Worm (Caenorhabditis elegans) whole organism, L4 larva: Measurements from ENCODE around the gene pks-1.
A peak's percentile ranks its signal among the peaks of the same experiment; 100 is the strongest.

Source experiments
- F10B5.3 ChIP-seq: sonication (generic microtip); optimal IDR thresholded peaks from 2 replicates; lab custom pipeline; 2016; ENCODE audit warnings: mild to moderate bottlenecking, missing genetic modification characterization, missing compliant biosample characterization
- R02D3.7 ChIP-seq: fragments of 150-350 bp; sonication (generic microtip); optimal IDR thresholded peaks from 3 replicates; lab custom pipeline; 2014; ENCODE audit warnings: missing biosample characterization, missing genetic modification characterization
- T20F7.1 ChIP-seq: fragments of 200-800 bp; sonication (Bioruptor generic); optimal IDR thresholded peaks from 2 replicates; lab custom pipeline; 2018; ENCODE audit warnings: mild to moderate bottlenecking, missing genetic modification characterization, missing compliant biosample characterization
- Y105C5A.15 ChIP-seq: fragments of 200-800 bp; sonication (Bioruptor generic); IDR thresholded peaks from 2 replicates; pipeline ENCODE4 v1.3.6; 2022; ENCODE audit warnings: missing genetic modification characterization, missing compliant biosample characterization
- ZK337.2 ChIP-seq: fragments of 200-800 bp; sonication (Bioruptor generic); IDR thresholded peaks from 2 replicates; pipeline ENCODE4 v1.3.6; 2022; ENCODE audit warnings: missing genetic modification reagents, missing genetic modification characterization, missing compliant biosample characterization
- aha-1 ChIP-seq: fragments of 150-350 bp; peaks from one replicate; lab custom pipeline; 2014; ENCODE audit warnings: missing biosample characterization, missing genetic modification characterization
- arid-1 ChIP-seq: fragments of 200-800 bp; sonication (Bioruptor generic); conservative IDR thresholded peaks from 2 replicates; pipeline ENCODE4 v1.3.6; 2022; ENCODE audit warnings: missing genetic modification reagents, missing genetic modification characterization, missing compliant biosample characterization
- ceh-28 ChIP-seq: fragments of 150-350 bp; optimal IDR thresholded peaks from 2 replicates; lab custom pipeline; 2014; ENCODE audit warnings: missing biosample characterization, missing genetic modification reagents, missing genetic modification characterization
- ceh-82 ChIP-seq: sonication (generic microtip); optimal IDR thresholded peaks from 2 replicates; lab custom pipeline; 2017; ENCODE audit warnings: missing biosample characterization, missing genetic modification characterization
- cey-2 ChIP-seq: sonication (generic microtip); optimal IDR thresholded peaks from 3 replicates; lab custom pipeline; 2017; ENCODE audit warnings: missing genetic modification characterization, mild to moderate bottlenecking, missing compliant biosample characterization, antibody characterized with exemption, borderline replicate concordance; ENCODE audit not compliant: insufficient read depth
- daf-16 ChIP-seq, 3 experiments: sonication (generic microtip); optimal IDR thresholded peaks; 2 replicates each; lab custom pipeline; 2016 to 2017; ENCODE audit warnings: missing genetic modification characterization in 3 of 3, missing genetic modification reagents in 3 of 3, mild to moderate bottlenecking in 2 of 3, missing compliant biosample characterization in 2 of 3, missing biosample characterization in 1 of 3, moderate library complexity in 1 of 3
- dmd-6 ChIP-seq: fragments of 200-800 bp; sonication (Bioruptor generic); IDR thresholded peaks from 2 replicates; pipeline ENCODE4 v1.3.6; 2022; ENCODE audit warnings: missing genetic modification reagents, missing genetic modification characterization, missing compliant biosample characterization
- dpl-1 ChIP-seq: fragments of 150-350 bp; optimal IDR thresholded peaks from 2 replicates; lab custom pipeline; 2014; ENCODE audit warnings: missing biosample characterization, missing genetic modification reagents, missing genetic modification characterization
- duxl-1 ChIP-seq: sonication (generic microtip); optimal IDR thresholded peaks from 2 replicates; lab custom pipeline; 2016; ENCODE audit warnings: mild to moderate bottlenecking, missing genetic modification characterization, moderate library complexity, missing compliant biosample characterization; ENCODE audit not compliant: poor library complexity
- dve-1 ChIP-seq: sonication (generic microtip); optimal IDR thresholded peaks from 2 replicates; lab custom pipeline; 2017; ENCODE audit warnings: antibody characterized with exemption, mild to moderate bottlenecking, missing genetic modification characterization, missing compliant biosample characterization; ENCODE audit not compliant: insufficient read depth
- hlh-11 ChIP-seq: fragments of 200-800 bp; sonication (Bioruptor generic); optimal IDR thresholded peaks from 2 replicates; lab custom pipeline; 2018; ENCODE audit warnings: mild to moderate bottlenecking, missing genetic modification characterization, missing compliant biosample characterization
- hlh-30 ChIP-seq: sonication (generic microtip); optimal IDR thresholded peaks from 2 replicates; lab custom pipeline; 2017; ENCODE audit warnings: antibody characterized with exemption, mild to moderate bottlenecking, missing genetic modification characterization, missing compliant biosample characterization; ENCODE audit not compliant: insufficient read depth
- lim-7 ChIP-seq: fragments of 200-800 bp; sonication (Bioruptor generic); IDR thresholded peaks from 2 replicates; pipeline ENCODE4 v1.3.6; 2022; ENCODE audit warnings: missing genetic modification characterization, missing compliant biosample characterization
- lin-13 ChIP-seq: fragments of 150-350 bp; optimal IDR thresholded peaks from 2 replicates; lab custom pipeline; 2014; ENCODE audit warnings: missing biosample characterization, missing genetic modification reagents, missing genetic modification characterization
- lin-38 ChIP-seq: fragments of 200-800 bp; sonication (Bioruptor generic); IDR thresholded peaks from 2 replicates; pipeline ENCODE4 v1.3.6; 2022; ENCODE audit warnings: missing genetic modification reagents, missing genetic modification characterization, missing compliant biosample characterization
- madf-5 ChIP-seq, 2 experiments: fragments of 200-800 bp; sonication (Bioruptor generic); IDR thresholded peaks; 2 replicates each; pipeline ENCODE4 v1.3.6; 2022; ENCODE audit warnings: missing compliant biosample characterization in 2 of 2, missing genetic modification characterization in 2 of 2
- mdl-1 ChIP-seq, 2 experiments: fragments of 150-350 bp in 1 of 2; sonication (generic microtip) in 1 of 2; optimal IDR thresholded peaks; 2 replicates each; lab custom pipeline; 2014 to 2017; ENCODE audit warnings: missing biosample characterization in 2 of 2, missing genetic modification characterization in 2 of 2
- mep-1 ChIP-seq: fragments of 150-350 bp; sonication (generic microtip); optimal IDR thresholded peaks from 3 replicates; lab custom pipeline; 2014; ENCODE audit warnings: missing biosample characterization, missing genetic modification characterization
- mes-2 ChIP-seq: sonication (generic microtip); optimal IDR thresholded peaks from 2 replicates; lab custom pipeline; 2016; ENCODE audit warnings: missing genotype, mild to moderate bottlenecking, missing genetic modification characterization, missing compliant biosample characterization; ENCODE audit not compliant: poor library complexity, severe bottlenecking
- nhr-11 ChIP-seq: fragments of 150-350 bp; optimal IDR thresholded peaks from 2 replicates; lab custom pipeline; 2014; ENCODE audit warnings: missing biosample characterization, missing genetic modification characterization
- nhr-41 ChIP-seq: fragments of 200-800 bp; sonication (Bioruptor generic); IDR thresholded peaks from 2 replicates; pipeline ENCODE4 v1.3.6; 2022; ENCODE audit warnings: missing genetic modification reagents, missing genetic modification characterization, missing compliant biosample characterization
- nhr-42 ChIP-seq: fragments of 200-800 bp; sonication (Bioruptor generic); IDR thresholded peaks from 2 replicates; pipeline ENCODE4 v1.3.6; 2022; ENCODE audit warnings: missing genetic modification characterization, missing compliant biosample characterization
- nhr-48 ChIP-seq: sonication (generic microtip); optimal IDR thresholded peaks from 2 replicates; lab custom pipeline; 2016; ENCODE audit warnings: mild to moderate bottlenecking, missing genetic modification characterization, missing compliant biosample characterization
- nhr-6 ChIP-seq: fragments of 150-350 bp; optimal IDR thresholded peaks from 2 replicates; lab custom pipeline; 2014; ENCODE audit warnings: missing biosample characterization, missing genetic modification characterization
- nhr-76 ChIP-seq: fragments of 150-350 bp; optimal IDR thresholded peaks from 2 replicates; lab custom pipeline; 2014; ENCODE audit warnings: missing biosample characterization, missing genetic modification characterization
- nhr-77 ChIP-seq: fragments of 150-350 bp; optimal IDR thresholded peaks from 2 replicates; lab custom pipeline; 2014; ENCODE audit warnings: missing biosample characterization, missing genetic modification characterization
- pha-4 ChIP-seq, 2 experiments: fragments of 150-350 bp in 1 of 2; fragments of 200-800 bp in 1 of 2; sonication (Bioruptor generic) in 1 of 2; IDR thresholded peaks in 1 of 2; optimal IDR thresholded peaks in 1 of 2; 2 replicates each; pipeline versions ENCODE4 v1.3.6 to Lab custom; 2014 to 2022; ENCODE audit warnings: missing genetic modification characterization in 2 of 2, missing genetic modification reagents in 2 of 2, missing biosample characterization in 1 of 2, missing compliant biosample characterization in 1 of 2
- pqm-1 ChIP-seq: sonication (generic microtip); optimal IDR thresholded peaks from 2 replicates; lab custom pipeline; 2017; ENCODE audit warnings: missing biosample characterization, missing genetic modification characterization
- rbr-2 ChIP-seq: sonication (generic microtip); optimal IDR thresholded peaks from 2 replicates; lab custom pipeline; 2016; ENCODE audit warnings: missing genotype, missing genetic modification characterization, missing compliant biosample characterization
- saeg-2 ChIP-seq: fragments of 200-800 bp; sonication (Bioruptor generic); IDR thresholded peaks from 2 replicates; pipeline ENCODE4 v1.3.6; 2022; ENCODE audit warnings: missing genetic modification reagents, missing genetic modification characterization, missing compliant biosample characterization
- set-16 ChIP-seq: fragments of 200-800 bp; sonication (Bioruptor generic); IDR thresholded peaks from 2 replicates; pipeline ENCODE4 v1.3.6; 2022; ENCODE audit warnings: missing genetic modification reagents, missing genetic modification characterization, missing compliant biosample characterization
- snpc-1.2 ChIP-seq: fragments of 200-800 bp; sonication (Bioruptor generic); IDR thresholded peaks from 2 replicates; pipeline ENCODE4 v1.3.6; 2022; ENCODE audit warnings: missing genetic modification reagents, missing genetic modification characterization, missing compliant biosample characterization
- spr-3 ChIP-seq: fragments of 200-800 bp; sonication (Bioruptor generic); optimal IDR thresholded peaks from 2 replicates; lab custom pipeline; 2018; ENCODE audit warnings: mild to moderate bottlenecking, missing genetic modification characterization, missing compliant biosample characterization
- tag-97 ChIP-seq: fragments of 200-800 bp; sonication (Bioruptor generic); IDR thresholded peaks from 2 replicates; pipeline ENCODE4 v1.3.6; 2022; ENCODE audit warnings: missing genetic modification characterization, missing compliant biosample characterization
- unc-130 ChIP-seq: sonication (generic microtip); optimal IDR thresholded peaks from 2 replicates; lab custom pipeline; 2016; ENCODE audit warnings: missing genetic modification reagents, missing genetic modification characterization, missing compliant biosample characterization
- unc-62 ChIP-seq, 3 experiments: fragments of 150-350 bp in 1 of 3; sonication (generic microtip); optimal IDR thresholded peaks in 2 of 3; peaks in 1 of 3; 1 replicate in 1 of 3; 2 replicates in 2 of 3; lab custom pipeline; 2014 to 2017; ENCODE audit warnings: missing biosample characterization in 3 of 3, missing genetic modification characterization in 3 of 3, missing genetic modification reagents in 3 of 3, missing genotype in 1 of 3
- vab-7 ChIP-seq: fragments of 200-800 bp; sonication (Bioruptor generic); IDR thresholded peaks from 2 replicates; pipeline ENCODE4 v1.3.6; 2022; ENCODE audit warnings: missing genetic modification reagents, missing genetic modification characterization, missing compliant biosample characterization
- zag-1 ChIP-seq: fragments of 150-350 bp; optimal IDR thresholded peaks from 2 replicates; lab custom pipeline; 2014; ENCODE audit warnings: missing biosample characterization, missing genetic modification characterization
- zfp-3 ChIP-seq: fragments of 200-800 bp; sonication (Bioruptor generic); conservative IDR thresholded peaks from 2 replicates; pipeline ENCODE4 v1.3.6; 2022; ENCODE audit warnings: missing genetic modification reagents, missing genetic modification characterization, missing compliant biosample characterization
- zip-2 ChIP-seq: fragments of 150-350 bp; optimal IDR thresholded peaks from 2 replicates; lab custom pipeline; 2014; ENCODE audit warnings: missing biosample characterization, missing genetic modification characterization
- ztf-7 ChIP-seq: fragments of 150-350 bp; optimal IDR thresholded peaks from 2 replicates; lab custom pipeline; 2014; ENCODE audit warnings: missing biosample characterization, missing genetic modification characterization

The pks-1 gene

ce11 chrX:5450773-5451447 is 37.3 kb downstream of the pks-1 start, which contains the start of gene C25F6.6:
TSS of gene C25F6.6 (minus strand) at chrX:5450823.
- TF ChIP-seq lin-38 (no peak), nhr-48 (tag; lab: Kevin White, UChicago) (no peak), nhr-6 (tag; lab: Kevin White, UChicago) (peak; percentile 63), T20F7.1 (peak; percentile 18), nhr-76 (tag; lab: Kevin White, UChicago) (no peak), dve-1 (tag; lab: Kevin White, UChicago) (peak; percentile 54), zag-1 (tag; lab: Kevin White, UChicago) (no peak), vab-7 (GFP tag; lab: Robert Waterston, UW) (peak; percentile 57; the same call in 1 of the 2 replicates), dpl-1 (GFP tag; lab: Kevin White, UChicago) (no peak), aha-1 (peak; percentile 6), ZK337.2 (GFP tag; lab: Robert Waterston, UW) (no peak), ceh-28 (tag; lab: Kevin White, UChicago) (no peak), pha-4 (GFP tag; IDR thresholded peaks at IDR 0.05; lab: Robert Waterston, UW) (peak; percentile 68; the same call in 1 of the 2 replicates), pha-4 (tag; optimal IDR thresholded peaks at IDR 0.05; lab: Kevin White, UChicago) (no peak), F10B5.3 (tag; lab: Kevin White, UChicago) (no peak), dmd-6 (GFP tag; lab: Robert Waterston, UW) (no peak; the same call in 1 of the 2 replicates), saeg-2 (no peak), daf-16 (GFP tag; optimal IDR thresholded peaks at IDR 0.05; lab: Kevin White, UChicago) (peak in 1 of 2 experiments; percentile 61), daf-16 (tag; optimal IDR thresholded peaks at IDR 0.05; lab: Kevin White, UChicago) (peak; percentile 57), tag-97 (GFP tag; lab: Robert Waterston, UW) (no peak), ceh-82 (tag; lab: Kevin White, UChicago) (no peak), duxl-1 (peak; percentile 11), unc-62 (GFP tag; optimal IDR thresholded peaks at IDR 0.05 in 1 of 2; lab: Kevin White, UChicago) (peak in 1 of 2 experiments; percentile 64), unc-62 (tag; optimal IDR thresholded peaks at IDR 0.05; lab: Kevin White, UChicago) (no peak), lin-13 (GFP tag; lab: Kevin White, UChicago) (no peak), mes-2 (tag; lab: Kevin White, UChicago) (peak; percentile 67), snpc-1.2 (GFP tag; lab: Robert Waterston, UW) (peak; percentile 84), Y105C5A.15 (GFP tag; lab: Robert Waterston, UW) (no peak), zip-2 (tag; lab: Kevin White, UChicago) (peak; percentile 10), nhr-11 (no peak), cey-2 (tag; lab: Kevin White, UChicago) (no peak), set-16 (GFP tag; lab: Robert Waterston, UW) (no peak), mep-1 (tag; lab: Kevin White, UChicago) (no peak), spr-3 (no peak), madf-5 (GFP tag; IDR thresholded peaks at IDR 0.05; lab: Robert Waterston, UW) (0 out of 4 replicates have a peak, but pooled peaks of 1 of the 2 experiments have one; percentile 33), nhr-42 (GFP tag; lab: Robert Waterston, UW) (no peak), pqm-1 (tag; lab: Kevin White, UChicago) (no peak), unc-130 (GFP tag; lab: Kevin White, UChicago) (peak; percentile 29), mdl-1 (tag; optimal IDR thresholded peaks at IDR 0.05; lab: Kevin White, UChicago) (no peak), nhr-77 (no peak), zfp-3 (no peak), hlh-11 (tag; lab: Kevin White, UChicago) (peak; percentile 14), ztf-7 (no peak), R02D3.7 (tag; lab: Kevin White, UChicago) (no peak), rbr-2 (tag; lab: Kevin White, UChicago) (no peak), lim-7 (peak; percentile 84), hlh-30 (tag; lab: Kevin White, UChicago) (peak; percentile 0), arid-1 (peak; percentile 49; the same call in 1 of the 2 replicates), nhr-41 (GFP tag; lab: Robert Waterston, UW) (peak; percentile 61; the same call in 1 of the 2 replicates)
- TF ChIP-seq, all 104 proteins: peak for 19
